Comparison of ENCODE assay signal across 1 worm cellular context in genomic region chrX:12989205-12989604, ce11.
TF ChIP-seq lines count a peak whose summit lies in the region.

Gene F11C1.7, plus strand, starts transcription at chrX:12989344.

TF ChIP-seq in whole organism, L1 larva, 84 proteins besides CTCF, POLR2A, EP300 and RAD21 (continued from another document):
- TF ChIP-seq pqm-1 (tag; optimal IDR thresholded peaks at IDR 0.05; lab: Kevin White, UChicago) (no peak), fkh-10 (GFP tag; optimal IDR thresholded peaks at IDR 0.05; lab: Kevin White, UChicago) (no peak), xbp-1 (tag; optimal IDR thresholded peaks at IDR 0.05; lab: Kevin White, UChicago) (peak; percentile 0), hlh-17 (GFP tag; optimal IDR thresholded peaks at IDR 0.05; lab: Kevin White, UChicago; ENCODE audit: borderline replicate concordance) (no peak), ceh-63 (GFP tag; optimal IDR thresholded peaks at IDR 0.05; lab: Kevin White, UChicago) (no peak), sox-4 (tag; optimal IDR thresholded peaks at IDR 0.05; lab: Kevin White, UChicago) (no peak), nhr-47 (tag; optimal IDR thresholded peaks at IDR 0.05; lab: Kevin White, UChicago) (peak; percentile 21), lin-35 (GFP tag; optimal IDR thresholded peaks at IDR 0.05; lab: Kevin White, UChicago) (peak in 1 of 2 experiments; percentile 46), mep-1 (tag; optimal IDR thresholded peaks at IDR 0.05; lab: Kevin White, UChicago) (peak; percentile 36), lsy-2 (tag; optimal IDR thresholded peaks at IDR 0.05; lab: Kevin White, UChicago) (peak; percentile 4 to 48), aha-1 (tag; optimal IDR thresholded peaks at IDR 0.05; lab: Kevin White, UChicago) (no peak), alr-1 (tag; optimal IDR thresholded peaks at IDR 0.05; lab: Kevin White, UChicago; ENCODE audit: borderline replicate concordance) (no peak), ztf-11 (tag; optimal IDR thresholded peaks at IDR 0.05; lab: Kevin White, UChicago) (no peak)
